Worm (Caenorhabditis elegans) whole organism, L2 larva: ENCODE results near the gene dhs-29.

Experiments used
- ZK546.5 ChIP-seq: sonication (generic microtip); optimal IDR thresholded peaks from 2 replicates; lab custom pipeline; 2017; ENCODE audit warnings: missing biosample characterization, missing genetic modification characterization
- aly-2 ChIP-seq: fragments of 150-350 bp; optimal IDR thresholded peaks from 2 replicates; lab custom pipeline; 2014; ENCODE audit warnings: missing biosample characterization, missing genetic modification characterization
- ceh-82 ChIP-seq: fragments of 150-350 bp; optimal IDR thresholded peaks from 2 replicates; lab custom pipeline; 2014; ENCODE audit warnings: missing biosample characterization, missing genetic modification characterization
- fos-1 ChIP-seq: fragments of 150-350 bp; optimal IDR thresholded peaks from 2 replicates; lab custom pipeline; 2014; ENCODE audit warnings: missing biosample characterization, missing genetic modification characterization
- nhr-6 ChIP-seq: fragments of 150-350 bp; optimal IDR thresholded peaks from 2 replicates; lab custom pipeline; 2014; ENCODE audit warnings: missing biosample characterization, missing genetic modification characterization
- unc-62 ChIP-seq: fragments of 150-350 bp; optimal IDR thresholded peaks from 2 replicates; lab custom pipeline; 2014; ENCODE audit warnings: missing biosample characterization, missing genetic modification reagents, missing genetic modification characterization

ce11 chrX:7653708-7654390 lies 10.9 kb downstream of the dhs-29 start:
- TF ChIP-seq unc-62 (no peak), ceh-82 (tag; lab: Kevin White, UChicago) (no peak), fos-1 (tag; lab: Kevin White, UChicago) (no peak), nhr-6 (no peak), aly-2 (tag; lab: Kevin White, UChicago) (no peak), ZK546.5 (tag; lab: Kevin White, UChicago) (no peak)
